Worm (Caenorhabditis elegans) whole organism, L4 larva: ENCODE data around the gene lpr-3.

ENCODE experiments used
- fos-1 ChIP-seq: fragments of 150-350 bp; optimal IDR thresholded peaks from 2 replicates; lab custom pipeline; 2014; ENCODE audit warnings: missing biosample characterization, missing genetic modification characterization
- jun-1 ChIP-seq: fragments of 150-350 bp; optimal IDR thresholded peaks from 2 replicates; lab custom pipeline; 2014; ENCODE audit warnings: missing biosample characterization, missing genetic modification reagents, missing genetic modification characterization
- lin-38 ChIP-seq: fragments of 200-800 bp; sonication (Bioruptor generic); IDR thresholded peaks from 2 replicates; pipeline ENCODE4 v1.3.6; 2022; ENCODE audit warnings: missing genetic modification reagents, missing genetic modification characterization, missing compliant biosample characterization
- lir-3 ChIP-seq: sonication (generic microtip); optimal IDR thresholded peaks from 2 replicates; lab custom pipeline; 2016; ENCODE audit warnings: mild to moderate bottlenecking, missing genetic modification characterization, missing compliant biosample characterization
- mdl-1 ChIP-seq, 2 experiments: fragments of 150-350 bp in 1 of 2; sonication (generic microtip) in 1 of 2; optimal IDR thresholded peaks; 2 replicates each; lab custom pipeline; 2014 to 2017; ENCODE audit warnings: missing biosample characterization in 2 of 2, missing genetic modification characterization in 2 of 2
- mep-1 ChIP-seq: fragments of 150-350 bp; sonication (generic microtip); optimal IDR thresholded peaks from 3 replicates; lab custom pipeline; 2014; ENCODE audit warnings: missing biosample characterization, missing genetic modification characterization
- nhr-77 ChIP-seq: fragments of 150-350 bp; optimal IDR thresholded peaks from 2 replicates; lab custom pipeline; 2014; ENCODE audit warnings: missing biosample characterization, missing genetic modification characterization
- php-3 ChIP-seq: fragments of 200-800 bp; sonication (Bioruptor generic); IDR thresholded peaks from 2 replicates; pipeline ENCODE4 v1.3.6; 2022; ENCODE audit warnings: missing genetic modification reagents, missing genetic modification characterization, missing compliant biosample characterization
- unc-62 ChIP-seq, 3 experiments: fragments of 150-350 bp in 1 of 3; sonication (generic microtip); optimal IDR thresholded peaks in 2 of 3; peaks in 1 of 3; 1 replicate in 1 of 3; 2 replicates in 2 of 3; lab custom pipeline; 2014 to 2017; ENCODE audit warnings: missing biosample characterization in 3 of 3, missing genetic modification characterization in 3 of 3, missing genetic modification reagents in 3 of 3, missing genotype in 1 of 3
- zfp-3 ChIP-seq: fragments of 200-800 bp; sonication (Bioruptor generic); conservative IDR thresholded peaks from 2 replicates; pipeline ENCODE4 v1.3.6; 2022; ENCODE audit warnings: missing genetic modification reagents, missing genetic modification characterization, missing compliant biosample characterization
- ztf-11 ChIP-seq: fragments of 150-350 bp; optimal IDR thresholded peaks from 2 replicates; lab custom pipeline; 2014; ENCODE audit warnings: missing biosample characterization, missing genetic modification characterization

DNA sequence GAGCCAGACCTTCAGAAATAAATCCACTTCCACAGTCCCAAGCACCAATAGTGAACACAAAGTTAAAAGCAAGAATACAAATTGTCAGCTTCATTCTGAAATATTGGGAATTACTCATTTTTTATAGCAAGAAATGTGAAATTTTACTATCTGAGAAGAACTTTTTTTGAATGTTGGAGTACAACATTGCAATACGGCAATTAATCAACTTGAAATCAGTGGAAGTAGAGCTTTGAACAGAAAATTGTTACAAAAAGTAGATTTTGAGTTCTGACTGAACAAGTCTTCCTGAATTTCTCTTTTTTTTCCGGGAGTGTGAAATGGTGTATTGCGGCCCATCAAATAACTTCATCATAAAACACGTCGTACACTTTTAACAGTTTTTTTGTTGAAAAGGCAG is 20.9 kb downstream of the lpr-3 start, which contains the start of gene W04G3.10:
- no peak for TF ChIP-seq lin-38 (GFP tag; lab: Robert Waterston, UW)
- TF ChIP-seq lir-3, result no peak
- TF ChIP-seq nhr-77 (tag; lab: Kevin White, UChicago), result no peak
- no peak for TF ChIP-seq mdl-1 (tag; optimal IDR thresholded peaks at IDR 0.05; lab: Kevin White, UChicago)
- no peak for TF ChIP-seq ztf-11
- TF ChIP-seq jun-1, result no peak
- TF ChIP-seq unc-62 (GFP tag; optimal IDR thresholded peaks at IDR 0.05 in 1 of 2; lab: Kevin White, UChicago), result no peak
- TF ChIP-seq unc-62 (tag; optimal IDR thresholded peaks at IDR 0.05; lab: Kevin White, UChicago), result no peak
- no peak for TF ChIP-seq fos-1 (tag; lab: Kevin White, UChicago)
- TF ChIP-seq mep-1, result no peak
- no peak for TF ChIP-seq zfp-3
- TF ChIP-seq php-3 (GFP tag; lab: Robert Waterston, UW), result no peak
